Fruit fly (Drosophila melanogaster) S2 (cell line): Measurements from ENCODE around the gene CG18585.

ENCODE experiments used
- CG8478 ChIP-seq: fragments of >200 bp; optimal IDR thresholded peaks from 2 replicates; lab custom pipeline; 2018
- CTCF ChIP-seq, 2 experiments: fragments of >200 bp; optimal IDR thresholded peaks; 2 replicates each; lab custom pipeline; 2018

dm6 chr2L:7722723-7723122 is 31.9 kb upstream of the CG18585 start, which contains the start of gene CG13794:
- no peak for TF ChIP-seq CTCF (optimal IDR thresholded peaks at IDR 0.05; lab: Kevin White, UChicago)
- TF ChIP-seq CG8478 = no peak
